Worm (Caenorhabditis elegans) whole organism, midembryonic: ENCODE measurements around the gene sri-45.

Source experiments
- cog-1 ChIP-seq: sonication (generic microtip); optimal IDR thresholded peaks from 2 replicates; lab custom pipeline; 2016; ENCODE audit warnings: missing genetic modification characterization, missing compliant biosample characterization
- flt-1 ChIP-seq: fragments of 200-800 bp; sonication (Bioruptor generic); IDR thresholded peaks from 2 replicates; pipeline ENCODE4 v1.3.6; 2022; ENCODE audit warnings: missing genetic modification characterization, missing compliant biosample characterization
- klf-2 ChIP-seq: fragments of 200-800 bp; sonication (Bioruptor generic); conservative IDR thresholded peaks from 2 replicates; pipeline ENCODE4 v1.3.6; 2022; ENCODE audit warnings: missing genetic modification reagents, missing genetic modification characterization, missing compliant biosample characterization
- ztf-23 ChIP-seq: fragments of 200-800 bp; sonication (Bioruptor generic); IDR thresholded peaks from 2 replicates; pipeline ENCODE4 v1.3.6; 2022; ENCODE audit warnings: missing genetic modification reagents, missing genetic modification characterization, missing compliant biosample characterization
- ztf-29 ChIP-seq: fragments of 200-800 bp; sonication (Bioruptor generic); IDR thresholded peaks from 2 replicates; pipeline ENCODE4 v1.3.6; 2022; ENCODE audit warnings: missing genetic modification reagents, missing genetic modification characterization, missing compliant biosample characterization

ce11 chrII:625926-626325, 35.7 kb downstream of the sri-45 start:
- TF ChIP-seq ztf-23 (GFP tag; lab: Robert Waterston, UW) = no peak
- no peak for TF ChIP-seq cog-1 (tag; lab: Kevin White, UChicago)
- TF ChIP-seq klf-2 = no peak
- TF ChIP-seq ztf-29 = no peak
- TF ChIP-seq flt-1 (GFP tag; lab: Robert Waterston, UW) = no peak
